Worm (Caenorhabditis elegans) whole organism, L4 larva: Measurements from ENCODE around the gene ZK622.5.

Experiments
- F44E2.7 ChIP-seq: fragments of 200-800 bp; sonication (Bioruptor generic); IDR thresholded peaks from 2 replicates; pipeline ENCODE4 v2.1.2; 2022; ENCODE audit warnings: missing genetic modification characterization, missing compliant biosample characterization
- R02D3.7 ChIP-seq: fragments of 150-350 bp; sonication (generic microtip); optimal IDR thresholded peaks from 3 replicates; lab custom pipeline; 2014; ENCODE audit warnings: missing biosample characterization, missing genetic modification characterization
- aha-1 ChIP-seq: fragments of 150-350 bp; peaks from one replicate; lab custom pipeline; 2014; ENCODE audit warnings: missing biosample characterization, missing genetic modification characterization
- ama-1 ChIP-seq: fragments of 150-350 bp; optimal IDR thresholded peaks from 2 replicates; lab custom pipeline; 2014; ENCODE audit warnings: inconsistent platforms, mixed read lengths
- attf-4 ChIP-seq: sonication (generic microtip); optimal IDR thresholded peaks from 3 replicates; lab custom pipeline; 2017; ENCODE audit warnings: missing biosample characterization, missing genetic modification characterization
- daf-19 ChIP-seq: fragments of 200-800 bp; sonication (Bioruptor generic); conservative IDR thresholded peaks from 2 replicates; pipeline ENCODE4 v1.3.6; 2022; ENCODE audit warnings: missing genetic modification characterization, missing compliant biosample characterization
- hif-1 ChIP-seq, 2 experiments: sonication (generic microtip); optimal IDR thresholded peaks; 2 replicates each; lab custom pipeline; 2016 to 2017; ENCODE audit warnings: missing compliant biosample characterization in 2 of 2, missing genetic modification characterization in 2 of 2, missing genetic modification reagents in 2 of 2, missing genotype in 2 of 2, mild to moderate bottlenecking in 1 of 2
- mdl-1 ChIP-seq, 2 experiments: fragments of 150-350 bp in 1 of 2; sonication (generic microtip) in 1 of 2; optimal IDR thresholded peaks; 2 replicates each; lab custom pipeline; 2014 to 2017; ENCODE audit warnings: missing biosample characterization in 2 of 2, missing genetic modification characterization in 2 of 2
- zfp-2 ChIP-seq: sonication (generic microtip); optimal IDR thresholded peaks from 2 replicates; lab custom pipeline; 2016; ENCODE audit warnings: mild to moderate bottlenecking, missing genetic modification characterization, missing compliant biosample characterization

DNA sequence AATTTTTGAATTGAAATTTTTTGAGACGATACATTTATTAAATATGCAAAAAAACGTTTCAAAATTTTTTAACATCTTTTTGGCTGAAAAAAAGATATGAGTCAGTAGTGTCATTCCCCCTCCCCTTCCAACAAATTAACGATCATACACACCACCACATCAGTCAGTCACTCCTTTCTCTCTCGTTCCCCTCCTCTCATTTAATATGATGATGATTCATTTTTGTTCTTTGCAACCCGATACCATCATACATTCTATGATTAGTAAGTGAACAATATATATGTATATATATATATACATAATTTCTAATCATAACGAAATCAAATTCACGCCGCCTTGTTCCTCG is 48.2 kb downstream of the ZK622.5 start:
- TF ChIP-seq aha-1 (tag; lab: Kevin White, UChicago) (no peak), zfp-2 (tag; lab: Kevin White, UChicago) (no peak), attf-4 (no peak), R02D3.7 (tag; lab: Kevin White, UChicago) (no peak), ama-1 (no peak), daf-19 (GFP tag; lab: Robert Waterston, UW) (no peak), hif-1 (tag; optimal IDR thresholded peaks at IDR 0.05; lab: Kevin White, UChicago) (no peak), mdl-1 (tag; optimal IDR thresholded peaks at IDR 0.05; lab: Kevin White, UChicago) (no peak), F44E2.7 (GFP tag; lab: Robert Waterston, UW) (no peak)
